Worm (Caenorhabditis elegans) whole organism, L4 larva: ENCODE data around the gene BE0003N10.1.

Experiments used
- F26F4.8 ChIP-seq: fragments of 200-800 bp; sonication (Bioruptor generic); conservative IDR thresholded peaks from 2 replicates; pipeline ENCODE4 v1.3.6; 2022; ENCODE audit warnings: missing genetic modification characterization, missing compliant biosample characterization
- R02D3.7 ChIP-seq: fragments of 150-350 bp; sonication (generic microtip); optimal IDR thresholded peaks from 3 replicates; lab custom pipeline; 2014; ENCODE audit warnings: missing biosample characterization, missing genetic modification characterization
- T20F7.1 ChIP-seq: fragments of 200-800 bp; sonication (Bioruptor generic); optimal IDR thresholded peaks from 2 replicates; lab custom pipeline; 2018; ENCODE audit warnings: mild to moderate bottlenecking, missing genetic modification characterization, missing compliant biosample characterization
- T26A8.4 ChIP-seq: fragments of 200-800 bp; sonication (Bioruptor generic); IDR thresholded peaks from 2 replicates; pipeline ENCODE4 v1.3.6; 2022; ENCODE audit warnings: missing genetic modification characterization, missing compliant biosample characterization
- Y48G9A.11 ChIP-seq: fragments of 200-800 bp; sonication (Bioruptor generic); IDR thresholded peaks from 2 replicates; pipeline ENCODE4 v1.3.6; 2022; ENCODE audit warnings: missing genetic modification reagents, missing genetic modification characterization, missing compliant biosample characterization
- ZK337.2 ChIP-seq: fragments of 200-800 bp; sonication (Bioruptor generic); IDR thresholded peaks from 2 replicates; pipeline ENCODE4 v1.3.6; 2022; ENCODE audit warnings: missing genetic modification reagents, missing genetic modification characterization, missing compliant biosample characterization
- ZK546.5 ChIP-seq, 2 experiments: sonication (generic microtip); optimal IDR thresholded peaks; 2 replicates each; lab custom pipeline; 2017; ENCODE audit warnings: missing biosample characterization in 2 of 2, missing genetic modification characterization in 2 of 2
- aha-1 ChIP-seq: fragments of 150-350 bp; peaks from one replicate; lab custom pipeline; 2014; ENCODE audit warnings: missing biosample characterization, missing genetic modification characterization
- ama-1 ChIP-seq: fragments of 150-350 bp; optimal IDR thresholded peaks from 2 replicates; lab custom pipeline; 2014; ENCODE audit warnings: inconsistent platforms, mixed read lengths
- ceh-28 ChIP-seq: fragments of 150-350 bp; optimal IDR thresholded peaks from 2 replicates; lab custom pipeline; 2014; ENCODE audit warnings: missing biosample characterization, missing genetic modification reagents, missing genetic modification characterization
- ceh-32 ChIP-seq: sonication (generic microtip); optimal IDR thresholded peaks from 2 replicates; lab custom pipeline; 2016; ENCODE audit warnings: mild to moderate bottlenecking, missing genetic modification characterization, missing compliant biosample characterization; ENCODE audit not compliant: poor library complexity
- ceh-44 ChIP-seq: fragments of 200-800 bp; sonication (Bioruptor generic); IDR thresholded peaks from 2 replicates; pipeline ENCODE4 v1.3.6; 2022; ENCODE audit warnings: missing genetic modification reagents, missing genetic modification characterization, missing compliant biosample characterization
- ceh-62 ChIP-seq: sonication (generic microtip); optimal IDR thresholded peaks from 2 replicates; lab custom pipeline; 2017; ENCODE audit warnings: missing biosample characterization, missing genetic modification characterization
- ctbp-1 ChIP-seq: fragments of 200-800 bp; sonication (Bioruptor generic); IDR thresholded peaks from 2 replicates; pipeline ENCODE4 v1.3.6; 2022; ENCODE audit warnings: missing genetic modification reagents, missing genetic modification characterization, missing compliant biosample characterization
- daf-16 ChIP-seq, 3 experiments: sonication (generic microtip); optimal IDR thresholded peaks; 2 replicates each; lab custom pipeline; 2016 to 2017; ENCODE audit warnings: missing genetic modification characterization in 3 of 3, missing genetic modification reagents in 3 of 3, mild to moderate bottlenecking in 2 of 3, missing compliant biosample characterization in 2 of 3, missing biosample characterization in 1 of 3, moderate library complexity in 1 of 3
- daf-8 ChIP-seq: fragments of 200-800 bp; sonication (Bioruptor generic); IDR thresholded peaks from 2 replicates; pipeline ENCODE4 v1.3.6; 2022; ENCODE audit warnings: missing genetic modification characterization, missing compliant biosample characterization
- dmd-6 ChIP-seq: fragments of 200-800 bp; sonication (Bioruptor generic); IDR thresholded peaks from 2 replicates; pipeline ENCODE4 v1.3.6; 2022; ENCODE audit warnings: missing genetic modification reagents, missing genetic modification characterization, missing compliant biosample characterization
- dmd-8 ChIP-seq: fragments of 200-800 bp; sonication (Bioruptor generic); IDR thresholded peaks from 2 replicates; pipeline ENCODE4 v1.3.6; 2022; ENCODE audit warnings: missing genetic modification characterization, missing compliant biosample characterization
- duxl-1 ChIP-seq: sonication (generic microtip); optimal IDR thresholded peaks from 2 replicates; lab custom pipeline; 2016; ENCODE audit warnings: mild to moderate bottlenecking, missing genetic modification characterization, moderate library complexity, missing compliant biosample characterization; ENCODE audit not compliant: poor library complexity
- fos-1 ChIP-seq: fragments of 150-350 bp; optimal IDR thresholded peaks from 2 replicates; lab custom pipeline; 2014; ENCODE audit warnings: missing biosample characterization, missing genetic modification characterization
- hlh-11 ChIP-seq: fragments of 200-800 bp; sonication (Bioruptor generic); optimal IDR thresholded peaks from 2 replicates; lab custom pipeline; 2018; ENCODE audit warnings: mild to moderate bottlenecking, missing genetic modification characterization, missing compliant biosample characterization
- hmg-1.1 ChIP-seq: fragments of 200-800 bp; sonication (Bioruptor generic); IDR thresholded peaks from 2 replicates; pipeline ENCODE4 v1.3.6; 2022; ENCODE audit warnings: missing genetic modification reagents, missing genetic modification characterization, missing compliant biosample characterization
- lin-38 ChIP-seq: fragments of 200-800 bp; sonication (Bioruptor generic); IDR thresholded peaks from 2 replicates; pipeline ENCODE4 v1.3.6; 2022; ENCODE audit warnings: missing genetic modification reagents, missing genetic modification characterization, missing compliant biosample characterization
- lir-3 ChIP-seq: sonication (generic microtip); optimal IDR thresholded peaks from 2 replicates; lab custom pipeline; 2016; ENCODE audit warnings: mild to moderate bottlenecking, missing genetic modification characterization, missing compliant biosample characterization
- madf-5 ChIP-seq, 2 experiments: fragments of 200-800 bp; sonication (Bioruptor generic); IDR thresholded peaks; 2 replicates each; pipeline ENCODE4 v1.3.6; 2022; ENCODE audit warnings: missing compliant biosample characterization in 2 of 2, missing genetic modification characterization in 2 of 2
- madf-9 ChIP-seq: fragments of 200-800 bp; sonication (Bioruptor generic); conservative IDR thresholded peaks from 2 replicates; pipeline ENCODE4 v1.3.6; 2022; ENCODE audit warnings: missing genetic modification reagents, missing genetic modification characterization, missing compliant biosample characterization
- mes-2 ChIP-seq: sonication (generic microtip); optimal IDR thresholded peaks from 2 replicates; lab custom pipeline; 2016; ENCODE audit warnings: missing genotype, mild to moderate bottlenecking, missing genetic modification characterization, missing compliant biosample characterization; ENCODE audit not compliant: poor library complexity, severe bottlenecking
- nhr-11 ChIP-seq: fragments of 150-350 bp; optimal IDR thresholded peaks from 2 replicates; lab custom pipeline; 2014; ENCODE audit warnings: missing biosample characterization, missing genetic modification characterization
- nhr-237 ChIP-seq: sonication (generic microtip); optimal IDR thresholded peaks from 2 replicates; lab custom pipeline; 2017; ENCODE audit warnings: missing biosample characterization, missing genetic modification characterization
- nhr-28 ChIP-seq: fragments of 150-350 bp; optimal IDR thresholded peaks from 2 replicates; lab custom pipeline; 2014; ENCODE audit warnings: missing biosample characterization, missing genetic modification characterization
- nhr-42 ChIP-seq: fragments of 200-800 bp; sonication (Bioruptor generic); IDR thresholded peaks from 2 replicates; pipeline ENCODE4 v1.3.6; 2022; ENCODE audit warnings: missing genetic modification characterization, missing compliant biosample characterization
- nhr-48 ChIP-seq: sonication (generic microtip); optimal IDR thresholded peaks from 2 replicates; lab custom pipeline; 2016; ENCODE audit warnings: mild to moderate bottlenecking, missing genetic modification characterization, missing compliant biosample characterization
- nhr-77 ChIP-seq: fragments of 150-350 bp; optimal IDR thresholded peaks from 2 replicates; lab custom pipeline; 2014; ENCODE audit warnings: missing biosample characterization, missing genetic modification characterization
- php-3 ChIP-seq: fragments of 200-800 bp; sonication (Bioruptor generic); IDR thresholded peaks from 2 replicates; pipeline ENCODE4 v1.3.6; 2022; ENCODE audit warnings: missing genetic modification reagents, missing genetic modification characterization, missing compliant biosample characterization
- pqm-1 ChIP-seq: sonication (generic microtip); optimal IDR thresholded peaks from 2 replicates; lab custom pipeline; 2017; ENCODE audit warnings: missing biosample characterization, missing genetic modification characterization
- rbr-2 ChIP-seq: sonication (generic microtip); optimal IDR thresholded peaks from 2 replicates; lab custom pipeline; 2016; ENCODE audit warnings: missing genotype, missing genetic modification characterization, missing compliant biosample characterization
- saeg-2 ChIP-seq: fragments of 200-800 bp; sonication (Bioruptor generic); IDR thresholded peaks from 2 replicates; pipeline ENCODE4 v1.3.6; 2022; ENCODE audit warnings: missing genetic modification reagents, missing genetic modification characterization, missing compliant biosample characterization
- snpc-4 ChIP-seq: fragments of 150-350 bp; optimal IDR thresholded peaks from 2 replicates; lab custom pipeline; 2014; ENCODE audit warnings: missing biosample characterization, missing genetic modification characterization
- spr-1 ChIP-seq: sonication (generic microtip); optimal IDR thresholded peaks from 2 replicates; lab custom pipeline; 2016; ENCODE audit warnings: mild to moderate bottlenecking, missing genetic modification characterization, missing compliant biosample characterization
- tra-1 ChIP-seq: fragments of 200-800 bp; sonication (Bioruptor generic); IDR thresholded peaks from 2 replicates; pipeline ENCODE4 v1.3.6; 2022; ENCODE audit warnings: missing genetic modification reagents, missing genetic modification characterization, missing compliant biosample characterization
- unc-130 ChIP-seq: sonication (generic microtip); optimal IDR thresholded peaks from 2 replicates; lab custom pipeline; 2016; ENCODE audit warnings: missing genetic modification reagents, missing genetic modification characterization, missing compliant biosample characterization
- unc-62 ChIP-seq, 3 experiments: fragments of 150-350 bp in 1 of 3; sonication (generic microtip); optimal IDR thresholded peaks in 2 of 3; peaks in 1 of 3; 1 replicate in 1 of 3; 2 replicates in 2 of 3; lab custom pipeline; 2014 to 2017; ENCODE audit warnings: missing biosample characterization in 3 of 3, missing genetic modification characterization in 3 of 3, missing genetic modification reagents in 3 of 3, missing genotype in 1 of 3
- ztf-11 ChIP-seq: fragments of 150-350 bp; optimal IDR thresholded peaks from 2 replicates; lab custom pipeline; 2014; ENCODE audit warnings: missing biosample characterization, missing genetic modification characterization
- ztf-7 ChIP-seq: fragments of 150-350 bp; optimal IDR thresholded peaks from 2 replicates; lab custom pipeline; 2014; ENCODE audit warnings: missing biosample characterization, missing genetic modification characterization

The BE0003N10.1 gene

ce11 chrIII:1016080-1016479 lies 21.2 kb upstream of the BE0003N10.1 start, which contains the start of gene Y34F4.3:
Gene Y34F4.3 (minus strand): TSS chrIII:1016180.
- TF ChIP-seq spr-1 (tag; lab: Kevin White, UChicago) (no peak), saeg-2 (GFP tag; lab: Robert Waterston, UW) (no peak), ceh-28 (tag; lab: Kevin White, UChicago) (no peak), madf-5 (GFP tag; IDR thresholded peaks at IDR 0.05; lab: Robert Waterston, UW) (no peak), dmd-8 (GFP tag; lab: Robert Waterston, UW) (no peak), fos-1 (tag; lab: Kevin White, UChicago) (no peak), nhr-48 (tag; lab: Kevin White, UChicago) (no peak), ztf-7 (no peak), rbr-2 (tag; lab: Kevin White, UChicago) (no peak), ama-1 (lab: Kevin White, UChicago) (no peak), hmg-1.1 (no peak), hlh-11 (tag; lab: Kevin White, UChicago) (no peak), nhr-11 (tag; lab: Kevin White, UChicago) (no peak)

ce11 chrIII:1020732-1021131 lies 16.6 kb upstream of the BE0003N10.1 start, which contains the start of gene clc-23:
Gene clc-23 (plus strand): TSS chrIII:1020954.
- TF ChIP-seq pqm-1 (tag; lab: Kevin White, UChicago), result peak; percentile 56
- no peak for TF ChIP-seq php-3 (GFP tag; lab: Robert Waterston, UW)
- no peak for TF ChIP-seq daf-16 (GFP tag; optimal IDR thresholded peaks at IDR 0.05; lab: Kevin White, UChicago)
- TF ChIP-seq daf-16 (tag; optimal IDR thresholded peaks at IDR 0.05; lab: Kevin White, UChicago), result peak; percentile 51
- TF ChIP-seq aha-1, result peak; percentile 11
- peak; percentile 16 for TF ChIP-seq nhr-28 (tag; lab: Kevin White, UChicago)

ce11 chrIII:1026261-1026660 lies 11.0 kb upstream of the BE0003N10.1 start, which contains the start of gene clc-25:
Gene clc-25 (minus strand): TSS chrIII:1026361.
- TF ChIP-seq ztf-11, result no peak
- peak in 1 of 2 experiments; percentile 69 for TF ChIP-seq unc-62 (GFP tag; optimal IDR thresholded peaks at IDR 0.05 in 1 of 2; lab: Kevin White, UChicago)
- no peak for TF ChIP-seq unc-62 (tag; optimal IDR thresholded peaks at IDR 0.05; lab: Kevin White, UChicago)
- no peak for TF ChIP-seq nhr-48 (tag; lab: Kevin White, UChicago)
- TF ChIP-seq F26F4.8 (GFP tag; lab: Robert Waterston, UW), result no peak
- TF ChIP-seq duxl-1 (tag; lab: Kevin White, UChicago), result no peak
- TF ChIP-seq T20F7.1 (GFP tag; lab: Kevin White, UChicago), result no peak
- TF ChIP-seq tra-1 (GFP tag; lab: Robert Waterston, UW), result no peak
- TF ChIP-seq ceh-32, result no peak
- no peak for TF ChIP-seq daf-16 (GFP tag; optimal IDR thresholded peaks at IDR 0.05; lab: Kevin White, UChicago)
- peak; percentile 3 for TF ChIP-seq daf-16 (tag; optimal IDR thresholded peaks at IDR 0.05; lab: Kevin White, UChicago)
- TF ChIP-seq T26A8.4 (GFP tag; lab: Robert Waterston, UW), result no peak
- TF ChIP-seq ceh-62 (tag; lab: Kevin White, UChicago), result no peak
- TF ChIP-seq ZK546.5 (tag; optimal IDR thresholded peaks at IDR 0.05; lab: Kevin White, UChicago), result no peak
- TF ChIP-seq pqm-1 (tag; lab: Kevin White, UChicago), result peak; percentile 14
- no peak for TF ChIP-seq nhr-42 (GFP tag; lab: Robert Waterston, UW)
- no peak for TF ChIP-seq ctbp-1 (GFP tag; lab: Robert Waterston, UW)

ce11 chrIII:1028233-1028632 lies 9.1 kb upstream of the BE0003N10.1 start:
- TF ChIP-seq daf-8 (GFP tag; lab: Robert Waterston, UW) (no peak), dmd-8 (GFP tag; lab: Robert Waterston, UW) (no peak), R02D3.7 (no peak), ceh-62 (tag; lab: Kevin White, UChicago) (no peak), ZK546.5 (tag; optimal IDR thresholded peaks at IDR 0.05; lab: Kevin White, UChicago) (no peak), F26F4.8 (GFP tag; lab: Robert Waterston, UW) (no peak), daf-16 (GFP tag; optimal IDR thresholded peaks at IDR 0.05; lab: Kevin White, UChicago) (no peak), daf-16 (tag; optimal IDR thresholded peaks at IDR 0.05; lab: Kevin White, UChicago) (peak; percentile 32), nhr-237 (tag; lab: Kevin White, UChicago) (no peak), Y48G9A.11 (GFP tag; lab: Robert Waterston, UW) (no peak), ctbp-1 (GFP tag; lab: Robert Waterston, UW) (no peak), mes-2 (tag; lab: Kevin White, UChicago) (no peak), lin-38 (GFP tag; lab: Robert Waterston, UW) (no peak), snpc-4 (tag; lab: Kevin White, UChicago) (no peak), ama-1 (lab: Kevin White, UChicago) (no peak), nhr-77 (tag; lab: Kevin White, UChicago) (no peak), lir-3 (no peak), unc-130 (GFP tag; lab: Kevin White, UChicago) (no peak), ZK337.2 (no peak), madf-9 (GFP tag; lab: Robert Waterston, UW) (no peak), hlh-11 (tag; lab: Kevin White, UChicago) (peak; percentile 70), dmd-6 (GFP tag; lab: Robert Waterston, UW) (peak; percentile 67; the same call in 1 of the 2 replicates), ceh-44 (GFP tag; lab: Robert Waterston, UW) (no peak)
